Fruit fly (Drosophila melanogaster) whole organism, pupa: ENCODE results near the gene pcx.

Experiments used
- CG10348 ChIP-seq: fragments of 200-800 bp; sonication (Bioruptor generic); IDR thresholded peaks from 2 replicates; pipeline ENCODE4 v1.3.6; 2022; ENCODE audit warnings: missing biosample characterization, missing genetic modification characterization
- CG12605 ChIP-seq: fragments of 200-800 bp; sonication (Bioruptor generic); IDR thresholded peaks from 2 replicates; pipeline ENCODE4 v1.3.6; 2022; ENCODE audit warnings: missing biosample characterization, missing genetic modification characterization
- CG13204 ChIP-seq: fragments of 200-800 bp; sonication (Bioruptor generic); optimal IDR thresholded peaks from 2 replicates; lab custom pipeline; 2018; ENCODE audit warnings: missing biosample characterization, mild to moderate bottlenecking, missing genetic modification characterization, moderate library complexity
- CG14655 ChIP-seq: fragments of 200-800 bp; sonication (Bioruptor generic); optimal IDR thresholded peaks from 3 replicates; lab custom pipeline; 2017; ENCODE audit warnings: mild to moderate bottlenecking, missing biosample characterization, missing genetic modification reagents, missing genetic modification characterization
- CG15710 ChIP-seq: fragments of 200-800 bp; sonication (Bioruptor generic); optimal IDR thresholded peaks from 2 replicates; lab custom pipeline; 2018; ENCODE audit warnings: missing biosample characterization, mild to moderate bottlenecking, missing genetic modification characterization, moderate library complexity
- CG17806 ChIP-seq: fragments of 200-800 bp; sonication (Bioruptor generic); optimal IDR thresholded peaks from 2 replicates; lab custom pipeline; 2018; ENCODE audit warnings: missing biosample characterization, mild to moderate bottlenecking, missing genetic modification characterization, moderate library complexity
- CG32121 ChIP-seq: fragments of 200-800 bp; sonication (Bioruptor generic); IDR thresholded peaks from 2 replicates; pipeline ENCODE4 v1.3.6; 2022; ENCODE audit warnings: missing biosample characterization, missing genetic modification characterization
- CG34367 ChIP-seq: fragments of 200-800 bp; sonication (Bioruptor generic); optimal IDR thresholded peaks from 2 replicates; lab custom pipeline; 2018; ENCODE audit warnings: missing biosample characterization, mild to moderate bottlenecking, missing genetic modification characterization
- CG4496 ChIP-seq: fragments of 200-800 bp; sonication (Bioruptor generic); IDR thresholded peaks from 3 replicates; pipeline ENCODE4 v1.3.6; 2022; ENCODE audit warnings: missing biosample characterization, missing genetic modification characterization
- CG8159 ChIP-seq: fragments of 200-800 bp; sonication (Bioruptor generic); optimal IDR thresholded peaks from 3 replicates; lab custom pipeline; 2018; ENCODE audit warnings: missing biosample characterization, mild to moderate bottlenecking, missing genetic modification characterization, moderate library complexity
- CG8301 ChIP-seq: fragments of 200-800 bp; sonication (Bioruptor generic); optimal IDR thresholded peaks from 2 replicates; lab custom pipeline; 2018; ENCODE audit warnings: missing biosample characterization, mild to moderate bottlenecking, missing genetic modification characterization
- CG9948 ChIP-seq: fragments of 200-800 bp; sonication (Bioruptor generic); optimal IDR thresholded peaks from 2 replicates; lab custom pipeline; 2018; ENCODE audit warnings: missing biosample characterization, mild to moderate bottlenecking, missing genetic modification characterization, moderate library complexity
- D1 ChIP-seq: fragments of 200-800 bp; sonication (Bioruptor generic); optimal IDR thresholded peaks from 2 replicates; lab custom pipeline; 2018; ENCODE audit warnings: missing biosample characterization, mild to moderate bottlenecking, missing genetic modification characterization, moderate library complexity
- EcR ChIP-seq: fragments of 200-800 bp; sonication (Bioruptor generic); optimal IDR thresholded peaks from 3 replicates; lab custom pipeline; 2019; ENCODE audit warnings: missing biosample characterization, missing genetic modification characterization, mild to moderate bottlenecking, moderate library complexity, missing genetic modification reagents
- Ets98B ChIP-seq: fragments of 200-800 bp; sonication (Bioruptor generic); IDR thresholded peaks from 2 replicates; pipeline ENCODE4 v1.3.6; 2022; ENCODE audit warnings: missing biosample characterization, missing genetic modification characterization
- Pif1A ChIP-seq: fragments of 200-800 bp; sonication (Bioruptor generic); optimal IDR thresholded peaks from 3 replicates; lab custom pipeline; 2016; ENCODE audit warnings: missing biosample characterization, missing genetic modification characterization
- Pif1B ChIP-seq: fragments of 200-800 bp; sonication (Bioruptor generic); optimal IDR thresholded peaks from 3 replicates; lab custom pipeline; 2016; ENCODE audit warnings: missing biosample characterization, missing genetic modification characterization
- Snoo ChIP-seq: fragments of 200-800 bp; sonication (Bioruptor generic); optimal IDR thresholded peaks from 3 replicates; lab custom pipeline; 2017; ENCODE audit warnings: missing biosample characterization, mild to moderate bottlenecking, missing genetic modification characterization, inconsistent platforms
- fd96Ca ChIP-seq: fragments of 200-800 bp; sonication (Bioruptor generic); IDR thresholded peaks from 3 replicates; pipeline ENCODE4 v1.3.6; 2022; ENCODE audit warnings: missing biosample characterization, missing genetic modification characterization
- gl ChIP-seq: fragments of 200-800 bp; sonication (Bioruptor generic); optimal IDR thresholded peaks from 2 replicates; lab custom pipeline; 2018; ENCODE audit warnings: missing biosample characterization, mild to moderate bottlenecking, missing genetic modification characterization
- rn ChIP-seq: fragments of 200-800 bp; sonication (Bioruptor generic); IDR thresholded peaks from 2 replicates; pipeline ENCODE4 v1.3.6; 2022; ENCODE audit warnings: missing biosample characterization, missing genetic modification characterization

The pcx gene

dm6 chrX:2245931-2246330 is 20.8 kb downstream of the pcx start, which contains the start of gene Or2a:
Gene Or2a, plus strand, starts transcription at chrX:2246231.
- TF ChIP-seq CG34367 (no peak), Pif1A (GFP tag; lab: Kevin White, UChicago) (no peak), CG12605 (GFP tag; lab: Robert Waterston, UW) (no peak), rn (GFP tag; lab: Robert Waterston, UW) (no peak), Pif1B (GFP tag; lab: Kevin White, UChicago) (no peak), Snoo (tag; lab: Kevin White, UChicago) (no peak), CG4496 (GFP tag; lab: Robert Waterston, UW) (no peak), CG15710 (tag; lab: Kevin White, UChicago) (no peak), CG9948 (tag; lab: Kevin White, UChicago) (no peak), CG10348 (GFP tag; lab: Robert Waterston, UW) (no peak), CG8301 (no peak), fd96Ca (GFP tag; lab: Robert Waterston, UW) (no peak), CG17806 (no peak), CG8159 (tag; lab: Kevin White, UChicago) (no peak)

- TF ChIP-seq CG9948 (tag; lab: Kevin White, UChicago) (no peak), CG4496 (GFP tag; lab: Robert Waterston, UW) (no peak), Pif1B (GFP tag; lab: Kevin White, UChicago) (no peak), CG14655 (GFP tag; lab: Kevin White, UChicago) (no peak), CG15710 (tag; lab: Kevin White, UChicago) (no peak), Pif1A (GFP tag; lab: Kevin White, UChicago) (no peak), D1 (tag; lab: Kevin White, UChicago) (no peak), Ets98B (GFP tag; lab: Robert Waterston, UW) (no peak), gl (tag; lab: Kevin White, UChicago) (no peak)
Observed at dm6 chrX:2249763-2250162, 24.7 kb downstream of the pcx start, which contains the start of gene crn. Gene crn, minus strand, starts transcription at chrX:2249983.

dm6 chrX:2251688-2252087 is 26.6 kb downstream of the pcx start, which contains the start of gene CG3191:
Gene CG3191, minus strand, starts transcription at chrX:2251993.
- TF ChIP-seq Ets98B (GFP tag; lab: Robert Waterston, UW) (no peak), CG15710 (tag; lab: Kevin White, UChicago) (no peak), CG4496 (GFP tag; lab: Robert Waterston, UW) (0 out of 3 replicates have a peak, but pooled peaks have one; percentile 21)

dm6 chrX:2254020-2254626 is 29.0 kb downstream of the pcx start, which contains the start of gene CG3091:
Gene CG3091, minus strand, starts transcription at chrX:2254197.
- TF ChIP-seq Snoo (tag; lab: Kevin White, UChicago) (no peak), CG14655 (GFP tag; lab: Kevin White, UChicago) (no peak), CG4496 (GFP tag; lab: Robert Waterston, UW) (peak; percentile 55; the same call in 1 of the 3 replicates), CG8159 (tag; lab: Kevin White, UChicago) (no peak), Ets98B (GFP tag; lab: Robert Waterston, UW) (peak; percentile 73), CG13204 (GFP tag; lab: Kevin White, UChicago) (no peak), CG17806 (no peak), Pif1B (GFP tag; lab: Kevin White, UChicago) (no peak), CG32121 (GFP tag; lab: Robert Waterston, UW) (peak; percentile 75), Pif1A (GFP tag; lab: Kevin White, UChicago) (no peak), CG34367 (no peak), CG15710 (tag; lab: Kevin White, UChicago) (no peak), fd96Ca (GFP tag; lab: Robert Waterston, UW) (peak; percentile 70; the same call in 2 of the 3 replicates), gl (tag; lab: Kevin White, UChicago) (no peak)

- no peak for TF ChIP-seq rn (GFP tag; lab: Robert Waterston, UW)
- TF ChIP-seq CG34367: no peak
- TF ChIP-seq CG14655 (GFP tag; lab: Kevin White, UChicago): no peak
- TF ChIP-seq CG4496 (GFP tag; lab: Robert Waterston, UW): no peak
- TF ChIP-seq CG10348 (GFP tag; lab: Robert Waterston, UW): no peak
- peak; percentile 68 for TF ChIP-seq EcR
- TF ChIP-seq Ets98B (GFP tag; lab: Robert Waterston, UW): peak; percentile 22; the same call in 1 of the 2 replicates
- TF ChIP-seq CG17806: no peak
- no peak for TF ChIP-seq Pif1B (GFP tag; lab: Kevin White, UChicago)
- TF ChIP-seq CG13204 (GFP tag; lab: Kevin White, UChicago): no peak
- TF ChIP-seq gl (tag; lab: Kevin White, UChicago): no peak
Observed at dm6 chrX:2255035-2255434, 29.9 kb downstream of the pcx start.

dm6 chrX:2258602-2259233 is 33.6 kb downstream of the pcx start:
- TF ChIP-seq fd96Ca (GFP tag; lab: Robert Waterston, UW) (peak; percentile 58; the same call in 1 of the 3 replicates), CG34367 (no peak), Ets98B (GFP tag; lab: Robert Waterston, UW) (no peak), CG4496 (GFP tag; lab: Robert Waterston, UW) (peak; percentile 54; the same call in 2 of the 3 replicates), CG12605 (GFP tag; lab: Robert Waterston, UW) (no peak), Pif1A (GFP tag; lab: Kevin White, UChicago) (no peak), CG15710 (tag; lab: Kevin White, UChicago) (peak; percentile 19), D1 (tag; lab: Kevin White, UChicago) (no peak), CG32121 (GFP tag; lab: Robert Waterston, UW) (peak; percentile 41; the same call in 1 of the 2 replicates), Snoo (tag; lab: Kevin White, UChicago) (no peak), CG17806 (peak; percentile 25), gl (tag; lab: Kevin White, UChicago) (no peak), Pif1B (GFP tag; lab: Kevin White, UChicago) (no peak), CG8159 (tag; lab: Kevin White, UChicago) (peak; percentile 39), CG8301 (peak; percentile 27), CG9948 (tag; lab: Kevin White, UChicago) (peak; percentile 6), CG13204 (GFP tag; lab: Kevin White, UChicago) (no peak)
